Fruit fly (Drosophila melanogaster): ENCODE measurements around the gene CG13622.

DNA sequence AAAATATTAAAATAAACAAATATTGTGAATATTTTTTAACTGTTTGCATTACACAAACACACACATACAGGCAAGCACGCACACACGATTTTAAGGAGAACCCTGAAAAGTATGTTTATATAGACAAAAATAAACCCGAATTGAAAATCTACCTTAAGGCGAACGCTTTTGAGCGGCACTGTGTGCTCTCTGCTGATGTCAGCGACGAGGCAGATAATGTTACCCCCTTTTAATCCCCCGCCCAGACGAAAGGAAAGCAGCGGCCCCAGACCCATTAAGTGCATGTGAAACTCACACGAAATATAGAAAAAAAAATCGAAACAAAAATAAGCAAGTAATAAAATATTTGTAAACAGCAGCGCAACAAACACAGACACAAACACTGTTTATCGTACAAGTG lies 2.2 kb downstream of the CG13622 start:
- TF ChIP-seq CG8478 (optimal IDR thresholded peaks at IDR 0.05): no peak
- TF ChIP-seq CTCF (optimal IDR thresholded peaks at IDR 0.05): no peak

Data from S2 (cell line).